Worm (Caenorhabditis elegans): ENCODE data around the gene Y39A3B.7.

Gene Y39A3B.7

DNA sequence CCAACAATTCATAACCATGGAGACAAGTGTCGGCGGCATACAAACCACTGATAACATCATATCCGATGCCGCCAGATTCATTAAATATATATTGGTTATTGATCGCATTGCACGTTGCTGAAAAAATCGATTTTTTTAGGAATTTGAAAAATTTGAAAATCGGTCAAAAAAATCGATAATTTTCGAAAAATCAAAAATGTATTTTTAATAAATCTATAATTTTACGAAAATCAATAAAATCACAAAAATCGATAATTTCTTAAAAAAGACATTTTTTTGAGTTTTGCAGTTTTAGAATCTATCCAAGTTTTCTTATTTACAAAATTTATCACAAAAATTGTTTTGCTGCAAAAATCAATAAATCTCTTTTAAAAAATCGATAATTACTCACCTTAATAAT is 30.7 kb upstream of the Y39A3B.7 start:
- TF ChIP-seq madf-2 (tag; optimal IDR thresholded peaks at IDR 0.05) (no peak), ceh-31 (tag; optimal IDR thresholded peaks at IDR 0.05) (no peak), ceh-48 (tag; optimal IDR thresholded peaks at IDR 0.05) (peak; percentile 14)

DNA sequence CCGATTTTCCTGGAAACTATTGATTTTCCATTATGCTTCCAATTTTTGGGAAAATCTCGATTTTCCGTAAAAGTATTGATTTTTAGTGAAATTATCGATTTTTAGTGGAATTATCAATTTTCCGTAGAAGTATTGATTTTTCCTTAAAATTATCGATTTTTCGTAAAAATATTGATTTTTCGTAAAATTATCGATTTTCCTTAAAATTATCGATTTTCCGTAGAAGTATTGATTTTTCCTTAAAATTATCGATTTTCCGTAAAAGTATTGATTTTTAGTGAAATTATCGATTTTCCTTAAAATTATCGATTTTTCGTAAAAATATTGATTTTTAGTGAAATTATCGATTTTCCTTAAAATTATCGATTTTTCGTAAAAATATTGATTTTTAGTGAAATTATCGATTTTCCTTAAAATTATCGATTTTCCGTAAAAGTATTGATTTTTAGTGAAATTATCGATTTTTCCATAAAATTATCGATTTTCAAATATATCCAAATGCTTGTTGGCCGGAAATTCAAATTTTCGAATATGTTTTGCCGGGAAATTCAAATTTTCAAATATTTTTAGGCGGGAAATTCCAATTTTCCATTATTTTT is 29.2 kb upstream of the Y39A3B.7 start:
- TF ChIP-seq ceh-48 (tag; optimal IDR thresholded peaks at IDR 0.05): peak; percentile 97

DNA sequence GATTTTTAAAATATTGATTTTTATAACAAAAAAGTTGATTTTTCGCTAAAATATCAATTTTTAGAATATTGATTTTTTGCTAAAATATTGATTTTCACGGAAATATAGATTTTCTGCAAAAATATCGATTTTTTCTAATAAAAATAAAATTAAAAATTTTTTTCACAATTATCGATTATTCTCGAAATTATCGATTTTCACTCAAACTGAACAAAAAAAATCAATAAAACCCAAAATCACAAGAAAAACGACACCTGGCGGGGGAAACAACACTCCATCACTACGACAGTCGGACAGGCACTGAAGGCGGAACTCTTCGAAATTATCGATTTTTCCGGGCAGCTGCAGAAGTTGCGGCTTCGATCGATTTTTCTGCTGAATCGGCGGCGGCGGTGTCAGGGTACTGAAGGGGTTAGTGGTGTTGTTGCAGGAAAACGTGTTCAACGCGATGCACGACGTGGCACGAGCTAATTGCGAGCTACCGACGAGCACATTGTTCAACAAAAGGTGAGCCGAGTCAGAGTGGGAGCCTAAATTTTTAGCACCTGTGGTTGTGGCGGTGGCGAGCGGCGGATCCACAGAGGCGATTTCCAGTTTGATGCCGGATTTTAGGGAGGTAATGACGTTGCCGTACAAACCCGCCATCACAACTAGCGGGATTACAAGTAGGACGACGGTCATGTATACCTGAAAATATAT is 28.5 kb upstream of the Y39A3B.7 start:
- no peak for TF ChIP-seq ceh-2 (tag; optimal IDR thresholded peaks at IDR 0.05)
- peak; percentile 48 for TF ChIP-seq ceh-48 (tag; optimal IDR thresholded peaks at IDR 0.05)
- no peak for TF ChIP-seq fax-1 (tag; optimal IDR thresholded peaks at IDR 0.05)
- no peak for TF ChIP-seq pha-2 (tag; optimal IDR thresholded peaks at IDR 0.05)
- TF ChIP-seq nfya-1 (tag; optimal IDR thresholded peaks at IDR 0.05): no peak
- TF ChIP-seq nhr-232 (tag; optimal IDR thresholded peaks at IDR 0.05): no peak
- TF ChIP-seq ets-4 (tag; optimal IDR thresholded peaks at IDR 0.05): no peak
- no peak for TF ChIP-seq ceh-19 (GFP tag; optimal IDR thresholded peaks at IDR 0.05)
- no peak for TF ChIP-seq ceh-6 (GFP tag; optimal IDR thresholded peaks at IDR 0.05)

DNA sequence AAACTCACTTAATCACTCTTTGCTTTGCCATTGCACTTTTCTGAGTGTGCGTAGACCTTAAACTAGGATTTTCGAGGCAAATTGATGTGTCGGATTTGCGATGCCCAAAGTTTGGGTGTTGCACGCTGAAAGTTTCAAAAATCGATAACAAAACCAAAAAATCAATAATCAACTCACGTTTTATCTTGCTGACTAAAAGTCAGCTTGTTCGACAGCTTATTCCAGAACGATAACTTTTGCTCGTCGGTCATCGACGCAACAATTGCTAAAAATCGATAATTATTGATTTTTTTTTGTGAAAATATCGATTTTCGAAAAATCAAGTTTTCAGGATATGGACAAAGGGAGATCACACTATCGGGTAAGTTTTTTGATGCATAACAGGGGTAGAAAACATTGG is 27.8 kb upstream of the Y39A3B.7 start:
- TF ChIP-seq zip-5 (tag; optimal IDR thresholded peaks at IDR 0.05): no peak
- peak; percentile 19 for TF ChIP-seq ceh-48 (tag; optimal IDR thresholded peaks at IDR 0.05)

DNA sequence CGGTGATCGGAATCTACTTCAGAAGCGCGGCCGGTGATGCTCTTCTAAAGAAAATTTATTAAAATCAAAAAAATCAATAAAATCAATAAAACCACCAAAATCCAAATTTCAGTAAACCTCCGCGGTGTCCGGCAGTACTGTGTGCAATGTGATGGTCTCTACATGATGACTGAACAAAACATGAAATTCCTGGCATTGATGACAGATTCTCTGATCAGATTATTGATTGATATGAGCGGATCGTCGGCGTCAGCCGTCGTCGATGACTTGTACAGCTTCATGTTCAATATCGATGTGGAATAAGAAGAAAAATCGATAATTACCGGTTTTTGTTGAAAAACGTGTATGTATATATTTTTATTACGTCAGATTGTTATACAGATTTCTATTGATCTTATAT is 24.1 kb upstream of the Y39A3B.7 start:
- TF ChIP-seq Y22D7AL.16 (tag; optimal IDR thresholded peaks at IDR 0.05): no peak
- no peak for TF ChIP-seq ceh-2 (tag; optimal IDR thresholded peaks at IDR 0.05)
- TF ChIP-seq tbx-7 (tag; optimal IDR thresholded peaks at IDR 0.05): no peak
- no peak for TF ChIP-seq mec-3 (tag; optimal IDR thresholded peaks at IDR 0.05; ENCODE audit: borderline replicate concordance)
- no peak for TF ChIP-seq sox-4 (tag; optimal IDR thresholded peaks at IDR 0.05)
- TF ChIP-seq F13H6.1 (tag; optimal IDR thresholded peaks at IDR 0.05): no peak
- TF ChIP-seq ceh-6 (GFP tag; optimal IDR thresholded peaks at IDR 0.05): no peak
- no peak for TF ChIP-seq fkh-10 (GFP tag; optimal IDR thresholded peaks at IDR 0.05)
- TF ChIP-seq ceh-19 (GFP tag; optimal IDR thresholded peaks at IDR 0.05): no peak
- TF ChIP-seq unc-55 (GFP tag; optimal IDR thresholded peaks at IDR 0.05): no peak
- no peak for TF ChIP-seq npax-4 (tag; optimal IDR thresholded peaks at IDR 0.05)
- no peak for TF ChIP-seq che-1 (tag; optimal IDR thresholded peaks at IDR 0.05)
- no peak for TF ChIP-seq nhr-232 (tag; optimal IDR thresholded peaks at IDR 0.05)
- TF ChIP-seq ceh-14 (tag; optimal IDR thresholded peaks at IDR 0.05): no peak

DNA sequence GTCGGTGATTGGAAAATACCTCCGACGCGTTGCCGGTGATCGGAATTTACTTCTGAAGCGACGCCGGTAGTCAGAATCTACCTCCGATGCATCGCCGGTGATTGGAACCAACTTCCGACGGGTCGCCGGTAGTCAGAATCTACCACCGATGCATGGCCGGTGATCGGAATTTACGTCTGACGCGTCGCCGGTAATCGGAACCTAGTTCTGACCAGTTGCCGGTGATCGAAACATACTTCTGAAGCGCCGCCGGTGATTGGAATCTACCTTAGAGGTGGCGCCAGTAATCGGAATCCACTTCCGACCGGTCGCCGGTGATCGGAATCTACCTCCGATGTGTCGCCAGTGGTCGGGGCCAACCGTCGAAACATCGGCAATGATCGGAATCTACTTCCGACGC is 23.6 kb upstream of the Y39A3B.7 start:
- TF ChIP-seq ceh-6 (GFP tag; optimal IDR thresholded peaks at IDR 0.05) (no peak), pha-2 (tag; optimal IDR thresholded peaks at IDR 0.05) (no peak), ceh-34 (tag; optimal IDR thresholded peaks at IDR 0.05) (no peak), ama-1 (optimal IDR thresholded peaks at IDR 0.05) (no peak), sdc-2 (tag; optimal IDR thresholded peaks at IDR 0.05) (no peak), lim-6 (tag; optimal IDR thresholded peaks at IDR 0.05) (no peak), ceh-9 (tag; optimal IDR thresholded peaks at IDR 0.05) (no peak), ztf-16 (tag; optimal IDR thresholded peaks at IDR 0.05) (no peak), rnt-1 (tag; optimal IDR thresholded peaks at IDR 0.05) (no peak), ceh-14 (tag; optimal IDR thresholded peaks at IDR 0.05) (no peak), pat-9 (tag; optimal IDR thresholded peaks at IDR 0.05) (no peak), fkh-10 (GFP tag; optimal IDR thresholded peaks at IDR 0.05) (no peak), nhr-11 (tag; optimal IDR thresholded peaks at IDR 0.05) (no peak), unc-3 (GFP tag; conservative IDR thresholded peaks at IDR 0.05) (no peak), unc-3 (tag; optimal IDR thresholded peaks at IDR 0.05) (no peak), mec-3 (tag; optimal IDR thresholded peaks at IDR 0.05; ENCODE audit: borderline replicate concordance) (no peak), ttx-3 (tag; optimal IDR thresholded peaks at IDR 0.05) (no peak), hlh-6 (tag; optimal IDR thresholded peaks at IDR 0.05) (no peak), K02D7.2 (tag; optimal IDR thresholded peaks at IDR 0.05) (no peak), T23F11.4 (GFP tag; optimal IDR thresholded peaks at IDR 0.05) (no peak), K09A11.1 (tag; optimal IDR thresholded peaks at IDR 0.05; ENCODE audit: insufficient read depth) (no peak)

Data from whole organism, late embryonic.